Worm (Caenorhabditis elegans): ENCODE measurements around the gene fipr-12.

The fipr-12 gene

DNA sequence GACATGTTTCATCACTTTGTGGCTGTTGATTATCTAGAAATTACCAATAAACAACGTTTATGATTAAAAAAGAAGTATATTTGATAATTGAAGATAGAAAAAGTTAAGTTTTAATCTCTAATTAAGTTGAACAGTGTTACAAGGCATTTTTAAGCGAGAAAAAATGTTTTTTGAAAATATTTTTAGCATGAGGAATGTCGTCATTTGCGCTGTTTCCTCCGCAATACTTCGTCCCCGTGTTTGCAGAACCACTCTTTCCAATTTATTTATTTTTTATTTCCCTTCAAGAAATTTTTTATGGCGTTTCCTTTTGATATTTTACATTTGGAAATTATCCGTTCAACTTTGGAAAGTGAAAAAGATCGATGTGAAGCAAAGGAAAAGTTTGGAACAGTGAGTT, 48.5 kb downstream of the fipr-12 start, which contains the start of the genes rde-1 and trpp-6:
rde-1 (minus strand) TSS at position 33 of the 400 bp plus-strand sequence.
trpp-6 (plus strand) TSS at position 286 of the 400 bp plus-strand sequence.
- no peak for TF ChIP-seq ceh-39 (tag; optimal IDR thresholded peaks at IDR 0.05)
- TF ChIP-seq nhr-2 (tag; optimal IDR thresholded peaks at IDR 0.05), result no peak
- no peak for TF ChIP-seq unc-39 (tag; optimal IDR thresholded peaks at IDR 0.05)
- TF ChIP-seq snpc-4 (tag; optimal IDR thresholded peaks at IDR 0.05), result no peak
- no peak for TF ChIP-seq ceh-83 (GFP tag; optimal IDR thresholded peaks at IDR 0.05)
- no peak for TF ChIP-seq unc-62 (GFP tag; optimal IDR thresholded peaks at IDR 0.05)
- TF ChIP-seq nhr-76 (tag; optimal IDR thresholded peaks at IDR 0.05), result no peak
- no peak for TF ChIP-seq lin-32 (GFP tag; optimal IDR thresholded peaks at IDR 0.05)
- no peak for TF ChIP-seq cnd-1 (tag; optimal IDR thresholded peaks at IDR 0.05)
- TF ChIP-seq lsy-2 (tag; optimal IDR thresholded peaks at IDR 0.05), result no peak
- TF ChIP-seq lin-13 (tag; optimal IDR thresholded peaks at IDR 0.05), result no peak
- TF ChIP-seq sptf-1 (tag; optimal IDR thresholded peaks at IDR 0.05), result no peak
- no peak for TF ChIP-seq elt-3 (tag; optimal IDR thresholded peaks at IDR 0.05)
